Fruit fly (Drosophila melanogaster): Measurements from ENCODE around the gene CG43333.

DNA sequence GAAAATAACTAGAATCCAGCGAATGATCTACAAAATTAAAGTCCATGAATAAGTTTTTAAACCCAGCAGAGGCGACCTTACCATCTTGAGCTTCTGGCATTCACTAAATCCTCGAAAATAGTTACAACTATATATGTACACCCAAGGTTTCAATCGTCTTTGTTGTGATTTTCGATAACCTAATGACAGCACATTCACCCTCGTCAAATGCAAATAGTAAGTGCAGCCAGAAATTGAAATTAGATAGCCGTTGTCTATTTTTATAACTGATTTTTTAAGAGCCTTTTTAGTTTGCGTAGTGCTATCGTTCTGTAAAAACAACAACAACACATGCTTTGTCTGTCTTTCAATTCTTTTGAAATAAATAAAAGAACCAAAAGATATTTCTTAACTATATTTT lies 17.4 kb downstream of the CG43333 start, which contains the start of gene CG43332:
- TF ChIP-seq Pif1A (GFP tag; optimal IDR thresholded peaks at IDR 0.05): no peak
- no peak for TF ChIP-seq CG12605 (GFP tag; IDR thresholded peaks at IDR 0.05)
